Fruit fly (Drosophila melanogaster): Measurements from ENCODE around the gene Snoo.
A peak's percentile ranks its signal among the peaks of the same experiment; 100 is the strongest.

The Snoo gene

DNA sequence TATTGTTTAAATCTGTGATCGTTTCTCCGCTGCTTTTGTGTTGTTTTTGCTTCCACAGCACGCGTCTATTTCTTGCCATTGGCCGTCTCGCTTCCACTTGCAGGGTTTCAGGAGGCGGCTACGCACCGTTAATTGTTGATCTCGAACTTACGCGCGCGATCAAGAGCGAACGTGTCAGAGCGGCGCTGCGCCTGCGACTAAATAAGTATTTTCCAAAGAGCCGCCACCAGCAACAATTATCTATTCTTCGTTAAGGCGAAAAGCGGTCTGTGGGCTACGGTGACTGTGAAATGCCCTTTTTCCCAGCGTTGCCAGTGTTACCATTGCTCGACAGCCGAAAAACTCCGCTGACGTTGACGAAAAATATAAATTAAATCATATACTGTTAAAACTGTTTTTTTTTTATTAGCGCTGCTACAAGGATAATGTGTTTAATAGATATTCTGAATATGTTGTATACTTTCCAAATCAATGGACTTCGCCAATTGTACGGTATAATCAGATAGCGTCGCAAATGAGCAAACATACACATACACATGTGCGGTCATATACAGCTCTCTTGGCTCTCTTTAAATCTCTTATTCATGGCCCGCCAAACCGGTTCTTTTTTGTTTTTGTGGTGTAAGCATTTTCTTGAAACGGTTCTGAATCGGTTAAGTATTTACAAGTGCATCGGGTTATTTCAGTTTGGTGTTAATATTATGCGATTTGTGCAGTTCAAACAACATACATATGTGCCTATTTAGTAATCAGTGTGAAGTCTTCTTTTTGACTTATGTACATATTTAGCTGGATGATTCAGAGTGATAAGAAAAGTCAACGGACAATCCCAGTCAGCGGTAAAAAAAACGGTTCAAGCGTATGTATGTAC, 10.2 kb upstream of the Snoo start, which contains the start of gene pes (continued):
- TF ChIP-seq CG12104 (GFP tag; optimal IDR thresholded peaks at IDR 0.05) (peak; percentile 85), sug (tag; optimal IDR thresholded peaks at IDR 0.05) (peak; percentile 91), luna (GFP tag; optimal IDR thresholded peaks at IDR 0.05) (no peak), CG10979 (tag; optimal IDR thresholded peaks at IDR 0.05) (peak; percentile 91), CG7745 (tag; optimal IDR thresholded peaks at IDR 0.05) (peak; percentile 28), ftz-f1 (GFP tag; optimal IDR thresholded peaks at IDR 0.05) (peak; percentile 85), knrl (GFP tag; IDR thresholded peaks at IDR 0.05; ENCODE audit: partially characterized antibody) (peak; percentile 28; the same call in 1 of the 3 replicates), Hand (GFP tag; optimal IDR thresholded peaks at IDR 0.05) (no peak), Hmx (GFP tag; optimal IDR thresholded peaks at IDR 0.05) (peak; percentile 88), Ada2b (GFP tag; IDR thresholded peaks at IDR 0.05) (peak; percentile 89), GATAe (GFP tag; conservative IDR thresholded peaks at IDR 0.05) (peak; percentile 95), Pdp1 (GFP tag; optimal IDR thresholded peaks at IDR 0.05) (peak; percentile 86 to 95), slbo (GFP tag; IDR thresholded peaks at IDR 0.05) (peak; percentile 92), CG13894 (tag; optimal IDR thresholded peaks at IDR 0.05) (peak; percentile 95), CG31441 (GFP tag; IDR thresholded peaks at IDR 0.05) (peak; percentile 90), CG6689 (GFP tag; IDR thresholded peaks at IDR 0.05) (peak; percentile 95), zfh2 (GFP tag; optimal IDR thresholded peaks at IDR 0.05) (peak; percentile 7), Myb (GFP tag; optimal IDR thresholded peaks at IDR 0.05) (no peak), p53 (GFP tag; optimal IDR thresholded peaks at IDR 0.05) (peak; percentile 97), Fer1 (GFP tag; optimal IDR thresholded peaks at IDR 0.05) (peak; percentile 97), CG10543 (GFP tag; optimal IDR thresholded peaks at IDR 0.05) (peak; percentile 88), nmo (GFP tag; optimal IDR thresholded peaks at IDR 0.05) (peak; percentile 96), CG10654 (GFP tag; optimal IDR thresholded peaks at IDR 0.05) (peak; percentile 88), CG10431 (GFP tag; optimal IDR thresholded peaks at IDR 0.05) (peak; percentile 9), ci (GFP tag; IDR thresholded peaks at IDR 0.05) (peak; percentile 81), crol (GFP tag; IDR thresholded peaks at IDR 0.05) (peak; percentile 47; the same call in 1 of the 2 replicates), CG17359 (tag; optimal IDR thresholded peaks at IDR 0.05) (peak; percentile 88), Hr51 (GFP tag; optimal IDR thresholded peaks at IDR 0.05) (peak; percentile 90 to 93), CG9932 (GFP tag; IDR thresholded peaks at IDR 0.05) (peak; percentile 81), Sry-δ (GFP tag; optimal IDR thresholded peaks at IDR 0.05) (peak; percentile 31), pros (GFP tag; optimal IDR thresholded peaks at IDR 0.05) (peak; percentile 94), gt (GFP tag; IDR thresholded peaks at IDR 0.05) (peak; percentile 78), pho (GFP tag; optimal IDR thresholded peaks at IDR 0.05) (peak; percentile 82), tap (tag; optimal IDR thresholded peaks at IDR 0.05) (peak; percentile 57), CG15073 (GFP tag; optimal IDR thresholded peaks at IDR 0.05) (no peak), ap (GFP tag; IDR thresholded peaks at IDR 0.05) (peak; percentile 67), trh (GFP tag; optimal IDR thresholded peaks at IDR 0.05) (no peak), Awh (GFP tag; IDR thresholded peaks at IDR 0.05) (peak; percentile 86), so (GFP tag; IDR thresholded peaks at IDR 0.05) (peak; percentile 94), fd64A (GFP tag; optimal IDR thresholded peaks at IDR 0.05) (peak; percentile 51), hb (GFP tag; IDR thresholded peaks at IDR 0.05; ENCODE audit: partially characterized antibody) (no peak), en (GFP tag; optimal IDR thresholded peaks at IDR 0.05) (peak; percentile 79), CG14965 (GFP tag; optimal IDR thresholded peaks at IDR 0.05; ENCODE audit: borderline replicate concordance) (no peak), CG12219 (GFP tag; optimal IDR thresholded peaks at IDR 0.05) (peak; percentile 20), CG12769 (tag; optimal IDR thresholded peaks at IDR 0.05) (peak; percentile 50), org-1 (GFP tag; optimal IDR thresholded peaks at IDR 0.05) (peak; percentile 86), Ssrp (tag; optimal IDR thresholded peaks at IDR 0.05) (peak; percentile 91), al (GFP tag; IDR thresholded peaks at IDR 0.05) (peak; percentile 83)

Data from whole organism, embryonic.